Fruit fly (Drosophila melanogaster) whole organism, embryonic: ENCODE measurements around the gene CG43347.

Experiments
- Asciz ChIP-seq: fragments of 200-800 bp; sonication (Bioruptor generic); optimal IDR thresholded peaks from 2 replicates; lab custom pipeline; 2017; ENCODE audit warnings: missing biosample characterization, mild to moderate bottlenecking, missing genetic modification characterization, missing genetic modification reagents
- B-H2 ChIP-seq: fragments of 200-800 bp; sonication (Bioruptor generic); optimal IDR thresholded peaks from 2 replicates; lab custom pipeline; 2018; ENCODE audit warnings: missing biosample characterization, mild to moderate bottlenecking, missing genetic modification characterization
- CG13287 ChIP-seq: fragments of 200-800 bp; sonication (Bioruptor generic); IDR thresholded peaks from 2 replicates; pipeline ENCODE4 v1.3.6; 2022; ENCODE audit warnings: missing biosample characterization, missing genetic modification characterization; ENCODE audit not compliant: partially characterized antibody
- CG14860 ChIP-seq: fragments of 200-800 bp; sonication (Bioruptor generic); IDR thresholded peaks from 3 replicates; pipeline ENCODE4 v1.3.6; 2022; ENCODE audit warnings: missing biosample characterization, missing genetic modification characterization; ENCODE audit not compliant: partially characterized antibody
- CG17612 ChIP-seq: fragments of 200-800 bp; sonication (Bioruptor generic); IDR thresholded peaks from 2 replicates; pipeline ENCODE4 v1.3.6; 2022; ENCODE audit warnings: missing biosample characterization, missing genetic modification characterization
- CG18011 ChIP-seq: fragments of 200-800 bp; sonication (Bioruptor generic); optimal IDR thresholded peaks from 2 replicates; lab custom pipeline; 2017; ENCODE audit warnings: missing biosample characterization, missing genetic modification characterization, mild to moderate bottlenecking, moderate library complexity, missing genotype
- CG2116 ChIP-seq: fragments of 200-800 bp; sonication (Bioruptor generic); optimal IDR thresholded peaks from 3 replicates; lab custom pipeline; 2018; ENCODE audit warnings: missing biosample characterization, mild to moderate bottlenecking, missing genetic modification characterization
- CG2120 ChIP-seq: fragments of 200-800 bp; sonication (Bioruptor generic); optimal IDR thresholded peaks from 3 replicates; lab custom pipeline; 2016; ENCODE audit warnings: missing biosample characterization, missing genetic modification characterization
- CG31441 ChIP-seq: fragments of 200-800 bp; sonication (Bioruptor generic); IDR thresholded peaks from 2 replicates; pipeline ENCODE4 v1.3.6; 2022; ENCODE audit warnings: missing biosample characterization, missing genetic modification characterization
- CG32767 ChIP-seq: fragments of 200-800 bp; sonication (Bioruptor generic); IDR thresholded peaks from 2 replicates; pipeline ENCODE4 v1.3.6; 2022; ENCODE audit warnings: missing biosample characterization, missing genetic modification characterization
- CG4282 ChIP-seq: fragments of 200-800 bp; sonication (Bioruptor generic); optimal IDR thresholded peaks from 2 replicates; lab custom pipeline; 2016; ENCODE audit warnings: missing biosample characterization, missing genetic modification characterization
- CG4854 ChIP-seq: fragments of 200-800 bp; sonication (Bioruptor generic); optimal IDR thresholded peaks from 2 replicates; lab custom pipeline; 2016; ENCODE audit warnings: missing biosample characterization, missing genetic modification characterization, inconsistent platforms
- CG6272 ChIP-seq: fragments of 200-800 bp; sonication (Bioruptor generic); IDR thresholded peaks from 2 replicates; pipeline ENCODE4 v1.3.6; 2022; ENCODE audit warnings: missing biosample characterization, missing genetic modification characterization
- CG6689 ChIP-seq: fragments of 200-800 bp; sonication (Bioruptor generic); IDR thresholded peaks from 2 replicates; pipeline ENCODE4 v1.3.6; 2022; ENCODE audit warnings: missing biosample characterization, missing genetic modification characterization
- CG7372 ChIP-seq: fragments of 200-800 bp; sonication (Bioruptor generic); IDR thresholded peaks from 2 replicates; pipeline ENCODE4 v1.3.6; 2022; ENCODE audit warnings: missing biosample characterization, missing genetic modification characterization
- CG7786 ChIP-seq: fragments of 200-800 bp; sonication (Bioruptor generic); optimal IDR thresholded peaks from 2 replicates; lab custom pipeline; 2016; ENCODE audit warnings: missing biosample characterization, missing genetic modification characterization
- CG8290 ChIP-seq, 3 experiments: fragments of 200-800 bp; sonication (Bioruptor generic); optimal IDR thresholded peaks; 2 replicates each; lab custom pipeline; 2016 to 2019; ENCODE audit warnings: missing biosample characterization in 3 of 3, missing genetic modification characterization in 3 of 3, mild to moderate bottlenecking in 2 of 3, moderate library complexity in 1 of 3
- CG8388 ChIP-seq: fragments of 200-800 bp; sonication (Bioruptor generic); optimal IDR thresholded peaks from 2 replicates; lab custom pipeline; 2019; ENCODE audit warnings: missing biosample characterization, mild to moderate bottlenecking, missing genetic modification characterization, moderate library complexity
- CHES-1-like ChIP-seq: fragments of 200-800 bp; sonication (Bioruptor generic); optimal IDR thresholded peaks from 2 replicates; lab custom pipeline; 2016; ENCODE audit warnings: missing biosample characterization, missing genetic modification characterization
- CoRest ChIP-seq: fragments of 200-800 bp; sonication (Bioruptor generic); optimal IDR thresholded peaks from 3 replicates; lab custom pipeline; 2018; ENCODE audit warnings: missing biosample characterization, mild to moderate bottlenecking, missing genetic modification characterization, moderate library complexity
- Doc2 ChIP-seq: fragments of 200-800 bp; sonication (Bioruptor generic); IDR thresholded peaks from 2 replicates; pipeline ENCODE4 v1.3.6; 2022; ENCODE audit warnings: missing biosample characterization, missing genetic modification characterization
- Dp ChIP-seq: fragments of 200-800 bp; sonication (Bioruptor generic); optimal IDR thresholded peaks from 2 replicates; lab custom pipeline; 2018; ENCODE audit warnings: missing biosample characterization, mild to moderate bottlenecking, missing genetic modification characterization, moderate library complexity
- Drgx ChIP-seq: fragments of 200-800 bp; sonication (Bioruptor generic); IDR thresholded peaks from 2 replicates; pipeline ENCODE4 v1.3.6; 2022; ENCODE audit warnings: missing biosample characterization, missing genetic modification characterization
- E2f1 ChIP-seq: fragments of 200-800 bp; sonication (Bioruptor generic); IDR thresholded peaks from 2 replicates; pipeline ENCODE4 v1.3.6; 2022; ENCODE audit warnings: missing biosample characterization, missing genetic modification characterization
- Kr ChIP-seq: fragments of 200-800 bp; sonication (Bioruptor generic); optimal IDR thresholded peaks from 2 replicates; lab custom pipeline; 2017; ENCODE audit warnings: missing biosample characterization, mild to moderate bottlenecking, missing genetic modification characterization
- NFAT ChIP-seq: fragments of 200-800 bp; sonication (Bioruptor generic); IDR thresholded peaks from 2 replicates; pipeline ENCODE4 v1.3.6; 2022; ENCODE audit warnings: missing biosample characterization, missing genetic modification characterization
- Sin3A ChIP-seq: fragments of >200 bp; optimal IDR thresholded peaks from 2 replicates; lab custom pipeline; 2018
- Tbp ChIP-seq: fragments of >200 bp; optimal IDR thresholded peaks from 2 replicates; lab custom pipeline; 2018; ENCODE audit warnings: missing biosample characterization, missing genetic modification characterization
- ac ChIP-seq: fragments of 200-800 bp; sonication (Bioruptor generic); optimal IDR thresholded peaks from 3 replicates; lab custom pipeline; 2017; ENCODE audit warnings: missing biosample characterization, mild to moderate bottlenecking, missing genetic modification characterization
- aop ChIP-seq: fragments of 200-800 bp; sonication (Bioruptor generic); IDR thresholded peaks from 2 replicates; pipeline ENCODE4 v1.3.6; 2022; ENCODE audit warnings: missing biosample characterization, missing genetic modification characterization
- bsh ChIP-seq, 2 experiments: fragments of 200-800 bp; sonication (Bioruptor generic); optimal IDR thresholded peaks; 2 replicates each; lab custom pipeline; 2017 to 2018; ENCODE audit warnings: mild to moderate bottlenecking in 2 of 2, missing biosample characterization in 2 of 2, missing genetic modification characterization in 2 of 2, moderate library complexity in 1 of 2
- cg ChIP-seq: fragments of 200-800 bp; sonication (Bioruptor generic); optimal IDR thresholded peaks from 3 replicates; lab custom pipeline; 2019; ENCODE audit warnings: missing biosample characterization, mild to moderate bottlenecking, missing genetic modification characterization, moderate library complexity
- dan ChIP-seq: fragments of 200-800 bp; sonication (Bioruptor generic); IDR thresholded peaks from 2 replicates; pipeline ENCODE4 v1.3.6; 2022; ENCODE audit warnings: missing biosample characterization, missing genetic modification characterization
- danr ChIP-seq: fragments of 200-800 bp; sonication (Bioruptor generic); IDR thresholded peaks from 2 replicates; pipeline ENCODE4 v1.3.6; 2022; ENCODE audit warnings: missing biosample characterization, missing genetic modification characterization
- dm ChIP-seq: fragments of 200-800 bp; sonication (Bioruptor generic); optimal IDR thresholded peaks from 3 replicates; lab custom pipeline; 2016; ENCODE audit warnings: missing biosample characterization, missing genetic modification characterization
- dmrt11E ChIP-seq: fragments of 200-800 bp; sonication (Bioruptor generic); optimal IDR thresholded peaks from 3 replicates; lab custom pipeline; 2018; ENCODE audit warnings: missing biosample characterization, mild to moderate bottlenecking, missing genetic modification characterization, moderate library complexity
- fd3F ChIP-seq: fragments of 200-800 bp; sonication (Bioruptor generic); optimal IDR thresholded peaks from 2 replicates; lab custom pipeline; 2018; ENCODE audit warnings: missing biosample characterization, mild to moderate bottlenecking, missing genetic modification characterization, moderate library complexity
- gro ChIP-seq: fragments of 200-800 bp; sonication (Bioruptor generic); optimal IDR thresholded peaks from 2 replicates; lab custom pipeline; 2016; ENCODE audit warnings: missing biosample characterization, missing genetic modification characterization
- h ChIP-seq: fragments of >200 bp; optimal IDR thresholded peaks from 2 replicates; lab custom pipeline; 2017
- hbn ChIP-seq: fragments of 200-800 bp; sonication (Bioruptor generic); IDR thresholded peaks from 2 replicates; pipeline ENCODE4 v1.3.6; 2022; ENCODE audit warnings: missing biosample characterization, missing genetic modification characterization; ENCODE audit not compliant: partially characterized antibody
- lola ChIP-seq, 3 experiments: fragments of >200 bp in 2 of 3; fragments of 200-800 bp in 1 of 3; sonication (Bioruptor generic) in 1 of 3; optimal IDR thresholded peaks; 2 replicates each; lab custom pipeline; 2017 to 2019; ENCODE audit warnings: missing biosample characterization in 3 of 3, missing genetic modification characterization in 3 of 3, mild to moderate bottlenecking in 1 of 3, moderate library complexity in 1 of 3
- peb ChIP-seq: fragments of 200-800 bp; sonication (Bioruptor generic); IDR thresholded peaks from 2 replicates; pipeline ENCODE4 v1.3.6; 2022; ENCODE audit warnings: missing biosample characterization, missing genetic modification characterization
- phol ChIP-seq: fragments of 200-800 bp; sonication (Bioruptor generic); optimal IDR thresholded peaks from 3 replicates; lab custom pipeline; 2018; ENCODE audit warnings: missing biosample characterization, mild to moderate bottlenecking, missing genetic modification characterization, moderate library complexity
- psq ChIP-seq: fragments of 200-800 bp; sonication (Bioruptor generic); optimal IDR thresholded peaks from 2 replicates; lab custom pipeline; 2017; ENCODE audit warnings: missing biosample characterization, missing genetic modification characterization
- run ChIP-seq: fragments of 200-800 bp; sonication (Bioruptor generic); optimal IDR thresholded peaks from 3 replicates; lab custom pipeline; 2018; ENCODE audit warnings: missing biosample characterization, mild to moderate bottlenecking, missing genetic modification characterization
- so ChIP-seq: fragments of 200-800 bp; sonication (Bioruptor generic); IDR thresholded peaks from 3 replicates; pipeline ENCODE4 v1.3.6; 2022; ENCODE audit warnings: missing biosample characterization, missing genetic modification characterization
- sqz ChIP-seq: fragments of 200-800 bp; sonication (Bioruptor generic); optimal IDR thresholded peaks from 3 replicates; lab custom pipeline; 2018; ENCODE audit warnings: missing biosample characterization, mild to moderate bottlenecking, missing genetic modification characterization
- usp ChIP-seq: fragments of >200 bp; optimal IDR thresholded peaks from 2 replicates; lab custom pipeline; 2017; ENCODE audit warnings: missing biosample characterization, missing genetic modification characterization
- vfl ChIP-seq: fragments of 200-800 bp; sonication (Bioruptor generic); optimal IDR thresholded peaks from 2 replicates; lab custom pipeline; 2016; ENCODE audit warnings: missing biosample characterization, missing genetic modification characterization
- vvl ChIP-seq: fragments of 200-800 bp; sonication (Bioruptor generic); IDR thresholded peaks from 2 replicates; pipeline ENCODE4 v1.3.6; 2022; ENCODE audit warnings: missing biosample characterization, missing genetic modification characterization
- wek ChIP-seq: fragments of 200-800 bp; sonication (Bioruptor generic); optimal IDR thresholded peaks from 3 replicates; lab custom pipeline; 2018; ENCODE audit warnings: missing biosample characterization, mild to moderate bottlenecking, missing genetic modification characterization, moderate library complexity
- zf30C ChIP-seq: fragments of 200-800 bp; sonication (Bioruptor generic); optimal IDR thresholded peaks from 3 replicates; lab custom pipeline; 2018; ENCODE audit warnings: missing biosample characterization, mild to moderate bottlenecking, missing genetic modification characterization

Gene CG43347

dm6 chrX:10584461-10584860, 35.5 kb downstream of the CG43347 start (continued):
- TF ChIP-seq phol (tag; lab: Kevin White, UChicago) (peak; percentile 10), Asciz (GFP tag; lab: Kevin White, UChicago) (no peak), bsh (GFP tag; optimal IDR thresholded peaks at IDR 0.05; lab: Kevin White, UChicago) (peak; percentile 27 to 54), peb (GFP tag; lab: Robert Waterston, UW) (no peak), Drgx (peak; percentile 55; the same call in 1 of the 2 replicates), CG7786 (GFP tag; lab: Kevin White, UChicago) (no peak), dmrt11E (tag; lab: Kevin White, UChicago) (peak; percentile 2), dan (no peak), CG17612 (GFP tag; lab: Robert Waterston, UW) (no peak), h (lab: Kevin White, UChicago) (no peak), Dp (GFP tag; lab: Kevin White, UChicago) (no peak), danr (GFP tag; lab: Robert Waterston, UW) (no peak), usp (no peak), CG6689 (GFP tag; lab: Robert Waterston, UW) (0 out of 2 replicates have a peak, but pooled peaks have one; percentile 10), gro (no peak), CG2120 (GFP tag; lab: Kevin White, UChicago) (no peak), hbn (GFP tag; lab: Robert Waterston, UW) (no peak), NFAT (GFP tag; lab: Robert Waterston, UW) (no peak), vfl (GFP tag; lab: Kevin White, UChicago) (no peak), CG18011 (GFP tag; lab: Kevin White, UChicago) (no peak)

dm6 chrX:10582064-10582463, 37.9 kb downstream of the CG43347 start:
- TF ChIP-seq cg (GFP tag; lab: Kevin White, UChicago) (peak; percentile 24), dm (no peak), B-H2 (GFP tag; lab: Kevin White, UChicago) (no peak), Tbp (no peak), psq (GFP tag; lab: Kevin White, UChicago) (no peak), vvl (GFP tag; lab: Robert Waterston, UW) (no peak), Sin3A (lab: Kevin White, UChicago) (no peak), CG8290 (GFP tag; optimal IDR thresholded peaks at IDR 0.05; lab: Kevin White, UChicago) (no peak), CG8290 (tag; optimal IDR thresholded peaks at IDR 0.05; lab: Kevin White, UChicago) (peak in 1 of 2 experiments; percentile 7), CoRest (tag; lab: Kevin White, UChicago) (peak; percentile 16), CG4282 (GFP tag; lab: Kevin White, UChicago) (no peak), CG2116 (peak; percentile 5), CG31441 (peak; percentile 28; the same call in 1 of the 2 replicates), fd3F (GFP tag; lab: Kevin White, UChicago) (no peak), CG32767 (GFP tag; lab: Robert Waterston, UW) (no peak), E2f1 (GFP tag; lab: Robert Waterston, UW) (no peak), CG13287 (GFP tag; lab: Robert Waterston, UW) (no peak), CG7372 (GFP tag; lab: Robert Waterston, UW) (no peak), aop (GFP tag; lab: Robert Waterston, UW) (no peak), Kr (peak; percentile 58), wek (GFP tag; lab: Kevin White, UChicago) (peak; percentile 78), run (tag; lab: Kevin White, UChicago) (peak; percentile 41), CG4854 (GFP tag; lab: Kevin White, UChicago) (no peak), CG14860 (GFP tag; lab: Robert Waterston, UW) (no peak), lola (GFP tag; optimal IDR thresholded peaks at IDR 0.05; lab: Kevin White, UChicago) (peak in 1 of 3 experiments; percentile 22), sqz (peak; percentile 33), CG8388 (GFP tag; lab: Kevin White, UChicago) (no peak), CG6272 (GFP tag; lab: Robert Waterston, UW) (no peak), zf30C (GFP tag; lab: Kevin White, UChicago) (no peak), CHES-1-like (GFP tag; lab: Kevin White, UChicago) (peak; percentile 30), ac (GFP tag; lab: Kevin White, UChicago) (peak; percentile 82), Doc2 (no peak), so (GFP tag; lab: Robert Waterston, UW) (no peak)
